Fruit fly (Drosophila melanogaster) whole organism, adult: ENCODE data around the gene CG18858.

ENCODE experiments used
- CG11617 ChIP-seq: fragments of 200-800 bp; sonication (Bioruptor generic); optimal IDR thresholded peaks from 2 replicates; lab custom pipeline; 2017; ENCODE audit warnings: mild to moderate bottlenecking, missing biosample characterization, missing genetic modification reagents, missing genetic modification characterization
- CG33017 ChIP-seq: fragments of 200-800 bp; sonication (Bioruptor generic); optimal IDR thresholded peaks from 2 replicates; lab custom pipeline; 2018; ENCODE audit warnings: missing biosample characterization, mild to moderate bottlenecking, missing genetic modification characterization, moderate library complexity
- CG7045 ChIP-seq: fragments of 200-800 bp; sonication (Bioruptor generic); optimal IDR thresholded peaks from 2 replicates; lab custom pipeline; 2017; ENCODE audit warnings: missing biosample characterization, mild to moderate bottlenecking, missing genetic modification characterization
- CG7101 ChIP-seq: fragments of 200-800 bp; sonication (Bioruptor generic); optimal IDR thresholded peaks from 2 replicates; lab custom pipeline; 2018; ENCODE audit warnings: missing biosample characterization, mild to moderate bottlenecking, missing genetic modification characterization, moderate library complexity
- Clk ChIP-seq: fragments of 200-800 bp; sonication (Bioruptor generic); optimal IDR thresholded peaks from 2 replicates; lab custom pipeline; 2017; ENCODE audit warnings: missing biosample characterization, missing genetic modification characterization
- Crg-1 ChIP-seq: fragments of 200-800 bp; sonication (Bioruptor generic); optimal IDR thresholded peaks from 2 replicates; lab custom pipeline; 2016; ENCODE audit warnings: missing biosample characterization, missing genetic modification characterization
- Hr96 ChIP-seq: fragments of 200-800 bp; sonication (Bioruptor generic); optimal IDR thresholded peaks from 2 replicates; lab custom pipeline; 2016; ENCODE audit warnings: missing biosample characterization, missing genetic modification characterization
- Mnt ChIP-seq: fragments of 200-800 bp; sonication (Bioruptor generic); optimal IDR thresholded peaks from 2 replicates; lab custom pipeline; 2016; ENCODE audit warnings: missing biosample characterization, mild to moderate bottlenecking, missing genetic modification characterization
- bab1 ChIP-seq: fragments of 200-800 bp; sonication (Bioruptor generic); optimal IDR thresholded peaks from 3 replicates; lab custom pipeline; 2019; ENCODE audit warnings: missing biosample characterization, mild to moderate bottlenecking, missing genetic modification characterization, moderate library complexity
- cic ChIP-seq: fragments of 200-800 bp; sonication (Bioruptor generic); optimal IDR thresholded peaks from 2 replicates; lab custom pipeline; 2017; ENCODE audit warnings: missing biosample characterization, mild to moderate bottlenecking, missing genetic modification characterization, moderate library complexity
- cnc ChIP-seq, 2 experiments: fragments of >200 bp; optimal IDR thresholded peaks; 2 replicates each; lab custom pipeline; 2017
- kay ChIP-seq: fragments of 200-800 bp; sonication (Bioruptor generic); peaks from one replicate; lab custom pipeline; 2016; ENCODE audit warnings: missing biosample characterization, missing genetic modification characterization, borderline replicate concordance
- tj ChIP-seq: fragments of 200-800 bp; sonication (Bioruptor generic); optimal IDR thresholded peaks from 3 replicates; lab custom pipeline; 2017; ENCODE audit warnings: missing biosample characterization, mild to moderate bottlenecking, missing genetic modification characterization, moderate library complexity

dm6 chr2L:20420035-20420434 is 38.8 kb downstream of the CG18858 start:
- TF ChIP-seq Hr96 (GFP tag; lab: Kevin White, UChicago) (no peak), bab1 (GFP tag; lab: Kevin White, UChicago) (no peak), Clk (GFP tag; lab: Kevin White, UChicago) (no peak), tj (GFP tag; lab: Kevin White, UChicago) (no peak), CG7045 (no peak), CG33017 (no peak), kay (GFP tag; lab: Kevin White, UChicago) (peak; percentile 55), CG11617 (no peak), Mnt (GFP tag; lab: Kevin White, UChicago) (no peak), cnc (optimal IDR thresholded peaks at IDR 0.05; lab: Kevin White, UChicago) (no peak), Crg-1 (GFP tag; lab: Kevin White, UChicago) (no peak), cic (no peak), CG7101 (tag; lab: Kevin White, UChicago) (no peak)
